Worm (Caenorhabditis elegans): ENCODE measurements around the gene mtg-1.

ce11 chrIII:1579001-1579400 lies 45.4 kb downstream of the mtg-1 start:
- TF ChIP-seq nhr-21 (tag; optimal IDR thresholded peaks at IDR 0.05) (no peak), R02D3.7 (tag; optimal IDR thresholded peaks at IDR 0.05) (no peak), ztf-4 (tag; optimal IDR thresholded peaks at IDR 0.05) (no peak), skn-1 (tag; optimal IDR thresholded peaks at IDR 0.05) (no peak)
